Fruit fly (Drosophila melanogaster): ENCODE results near the gene Gyc32E.

The Gyc32E gene

dm6 chr2L:11189116-11189449, 40.2 kb upstream of the Gyc32E start (continued):
- TF ChIP-seq CTCF (GFP tag; optimal IDR thresholded peaks at IDR 0.05) (no peak), crol (GFP tag; IDR thresholded peaks at IDR 0.05) (no peak), CG32772 (GFP tag; IDR thresholded peaks at IDR 0.05) (peak; percentile 30; the same call in 1 of the 2 replicates), CG15514 (GFP tag; optimal IDR thresholded peaks at IDR 0.05) (no peak), Dad (GFP tag; optimal IDR thresholded peaks at IDR 0.05) (no peak), croc (GFP tag; conservative IDR thresholded peaks at IDR 0.05) (peak; percentile 59), Abd-B (GFP tag; optimal IDR thresholded peaks at IDR 0.05) (peak; percentile 16), Spps (tag; optimal IDR thresholded peaks at IDR 0.05) (peak; percentile 53), sd (tag; optimal IDR thresholded peaks at IDR 0.05) (no peak), peb (GFP tag; IDR thresholded peaks at IDR 0.05) (peak; percentile 56; the same call in 1 of the 2 replicates), CG13296 (GFP tag; optimal IDR thresholded peaks at IDR 0.05) (no peak), CG6854 (GFP tag; optimal IDR thresholded peaks at IDR 0.05) (no peak), MBD-R2 (GFP tag; IDR thresholded peaks at IDR 0.05) (no peak), rib (GFP tag; IDR thresholded peaks at IDR 0.05) (no peak), CG2116 (GFP tag; optimal IDR thresholded peaks at IDR 0.05) (no peak), aop (GFP tag; IDR thresholded peaks at IDR 0.05) (no peak), ci (GFP tag; IDR thresholded peaks at IDR 0.05) (0 out of 3 replicates have a peak, but pooled peaks have one; percentile 13), sqz (GFP tag; optimal IDR thresholded peaks at IDR 0.05) (no peak), Sry-δ (GFP tag; optimal IDR thresholded peaks at IDR 0.05) (no peak), Aef1 (GFP tag; IDR thresholded peaks at IDR 0.05) (no peak), CG7786 (GFP tag; optimal IDR thresholded peaks at IDR 0.05) (no peak), HLH3B (GFP tag; IDR thresholded peaks at IDR 0.05) (0 out of 2 replicates have a peak, but pooled peaks have one; percentile 34), p53 (GFP tag; optimal IDR thresholded peaks at IDR 0.05) (no peak), GATAe (GFP tag; conservative IDR thresholded peaks at IDR 0.05) (no peak), sug (tag; optimal IDR thresholded peaks at IDR 0.05) (no peak), HmgZ (tag; optimal IDR thresholded peaks at IDR 0.05) (no peak), Jarid2 (GFP tag; optimal IDR thresholded peaks at IDR 0.05) (no peak), CG4820 (GFP tag; optimal IDR thresholded peaks at IDR 0.05) (peak; percentile 52), lmd (GFP tag; IDR thresholded peaks at IDR 0.05) (peak; percentile 51), CG11560 (tag; IDR thresholded peaks at IDR 0.05) (0 out of 3 replicates have a peak, but pooled peaks have one; percentile 27), sens (GFP tag) (peak; percentile 68), CG1647 (GFP tag; optimal IDR thresholded peaks at IDR 0.05) (no peak), CG9797 (GFP tag; optimal IDR thresholded peaks at IDR 0.05) (no peak), CG15269 (tag; optimal IDR thresholded peaks at IDR 0.05) (no peak), CG2199 (GFP tag; IDR thresholded peaks at IDR 0.05) (no peak), zen2 (GFP tag; IDR thresholded peaks at IDR 0.05; ENCODE audit: partially characterized antibody) (no peak), nerfin-2 (GFP tag; IDR thresholded peaks at IDR 0.05; ENCODE audit: partially characterized antibody) (no peak), ken (GFP tag; IDR thresholded peaks at IDR 0.05) (no peak), CG4730 (GFP tag; IDR thresholded peaks at IDR 0.05) (0 out of 2 replicates have a peak, but pooled peaks have one; percentile 10), CG2120 (GFP tag; optimal IDR thresholded peaks at IDR 0.05) (no peak), trh (GFP tag; optimal IDR thresholded peaks at IDR 0.05) (peak; percentile 42), Dll (GFP tag; IDR thresholded peaks at IDR 0.05; ENCODE audit: partially characterized antibody) (no peak), CG12155 (GFP tag; optimal IDR thresholded peaks at IDR 0.05) (peak; percentile 43), danr (GFP tag; IDR thresholded peaks at IDR 0.05) (no peak; the same call in 1 of the 2 replicates), mam (GFP tag; optimal IDR thresholded peaks at IDR 0.05) (no peak), Lhr (GFP tag; optimal IDR thresholded peaks at IDR 0.05) (peak; percentile 3), jing (GFP tag; optimal IDR thresholded peaks at IDR 0.05) (no peak), CG1792 (GFP tag; optimal IDR thresholded peaks at IDR 0.05) (no peak), CG12769 (tag; optimal IDR thresholded peaks at IDR 0.05) (no peak), lola (GFP tag; optimal IDR thresholded peaks at IDR 0.05) (peak in 1 of 3 experiments; percentile 89), Fer2 (tag; optimal IDR thresholded peaks at IDR 0.05) (no peak), Elba2 (GFP tag; optimal IDR thresholded peaks at IDR 0.05) (no peak), Max (GFP tag; optimal IDR thresholded peaks at IDR 0.05) (no peak)

Measured in whole organism, embryonic.